Fruit fly (Drosophila melanogaster) S2 (cell line): ENCODE data around the gene Srp9.

Experiments
- CG8478 ChIP-seq: fragments of >200 bp; optimal IDR thresholded peaks from 2 replicates; lab custom pipeline; 2018
- CTCF ChIP-seq, 2 experiments: fragments of >200 bp; optimal IDR thresholded peaks; 2 replicates each; lab custom pipeline; 2018

dm6 chr3L:7911765-7912556 lies 24.2 kb upstream of the Srp9 start, which contains the start of the genes pbl and CG8281:
- TF ChIP-seq CTCF (optimal IDR thresholded peaks at IDR 0.05; lab: Kevin White, UChicago), result peak in 1 of 2 experiments; percentile 4
- TF ChIP-seq CG8478 (lab: Kevin White, UChicago), result no peak
